Fruit fly (Drosophila melanogaster) S2 (cell line): ENCODE measurements around the gene dnk.

Experiments used
- CG8478 ChIP-seq: fragments of >200 bp; optimal IDR thresholded peaks from 2 replicates; lab custom pipeline; 2018
- CTCF ChIP-seq, 2 experiments: fragments of >200 bp; optimal IDR thresholded peaks; 2 replicates each; lab custom pipeline; 2018

DNA sequence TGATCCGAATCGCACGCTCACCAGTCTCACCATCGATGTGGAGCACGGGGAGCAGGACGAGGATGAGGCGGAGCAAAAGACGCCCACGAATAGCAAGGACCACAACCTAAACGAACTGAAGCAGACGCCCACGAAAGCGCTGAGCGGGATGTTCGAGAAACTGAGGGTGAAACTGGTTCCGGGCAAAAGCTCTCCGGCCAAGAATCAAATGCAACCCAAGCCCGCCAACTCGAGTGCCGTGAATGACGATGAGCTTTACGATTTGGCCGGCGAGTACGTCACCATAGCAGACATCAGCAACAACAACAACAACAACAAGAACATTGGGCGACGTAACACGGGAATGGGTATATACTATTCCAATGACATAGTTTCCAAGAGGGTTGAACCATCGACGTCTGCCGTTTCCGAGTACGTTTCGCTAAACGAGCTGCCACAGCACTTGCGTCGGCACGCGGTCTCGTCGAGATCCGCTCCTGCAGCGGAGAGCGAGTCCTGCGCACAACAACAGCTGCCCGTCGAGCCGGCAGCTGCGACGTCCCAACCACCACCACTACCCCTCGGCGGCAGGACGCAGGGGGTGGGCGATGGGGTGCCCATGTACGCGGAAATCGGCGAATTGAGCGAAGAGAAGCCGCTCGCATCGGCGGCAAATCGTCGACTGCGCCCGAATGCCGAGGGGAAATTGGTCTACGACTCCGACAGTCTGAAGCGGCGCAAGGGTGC is 36.7 kb downstream of the dnk start:
- no peak for TF ChIP-seq CG8478 (lab: Kevin White, UChicago)
- TF ChIP-seq CTCF (optimal IDR thresholded peaks at IDR 0.05; lab: Kevin White, UChicago), result no peak
